Fruit fly (Drosophila melanogaster) whole organism: ENCODE results near the gene CG17343.

ENCODE experiments used
- Dll ChIP-seq: fragments of >200 bp; optimal IDR thresholded peaks from 2 replicates; lab custom pipeline; 2017
- pan ChIP-seq: fragments of >200 bp; optimal IDR thresholded peaks from 2 replicates; lab custom pipeline; 2017

DNA sequence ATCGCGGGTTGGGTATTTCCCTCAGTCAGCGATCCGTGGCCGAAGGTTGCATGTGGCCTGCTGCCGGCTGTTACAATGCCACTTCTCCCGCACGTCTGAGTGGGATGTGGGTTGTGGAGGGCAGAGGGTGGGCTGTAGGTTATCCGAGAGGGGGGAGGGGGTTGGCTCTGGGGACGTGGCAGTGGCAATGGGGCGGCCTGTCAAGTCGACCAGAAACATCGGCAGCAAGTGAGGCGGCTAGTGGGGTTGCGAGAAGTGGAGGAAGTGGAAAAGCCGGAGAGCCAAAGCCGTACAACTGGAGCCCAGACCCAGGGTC, 40.0 kb upstream of the CG17343 start:
- no peak for TF ChIP-seq pan (lab: Kevin White, UChicago)
- no peak for TF ChIP-seq Dll (lab: Kevin White, UChicago)
